Worm (Caenorhabditis elegans) whole organism, L4 larva: ENCODE measurements around the gene alh-2.

Experiments
- F49E8.2 ChIP-seq: sonication (generic microtip); optimal IDR thresholded peaks from 2 replicates; lab custom pipeline; 2016; ENCODE audit warnings: missing compliant biosample characterization, mild to moderate bottlenecking, missing genetic modification characterization, borderline replicate concordance
- ama-1 ChIP-seq: fragments of 150-350 bp; optimal IDR thresholded peaks from 2 replicates; lab custom pipeline; 2014; ENCODE audit warnings: inconsistent platforms, mixed read lengths
- dmd-9 ChIP-seq: fragments of 200-800 bp; sonication (Bioruptor generic); IDR thresholded peaks from 2 replicates; pipeline ENCODE4 v1.3.6; 2022; ENCODE audit warnings: missing genetic modification reagents, missing genetic modification characterization, missing compliant biosample characterization
- dpl-1 ChIP-seq: fragments of 150-350 bp; optimal IDR thresholded peaks from 2 replicates; lab custom pipeline; 2014; ENCODE audit warnings: missing biosample characterization, missing genetic modification reagents, missing genetic modification characterization
- gei-8 ChIP-seq: fragments of 200-800 bp; sonication (Bioruptor generic); optimal IDR thresholded peaks from 2 replicates; lab custom pipeline; 2018; ENCODE audit warnings: mild to moderate bottlenecking, missing genetic modification characterization, missing compliant biosample characterization
- lin-13 ChIP-seq: fragments of 150-350 bp; optimal IDR thresholded peaks from 2 replicates; lab custom pipeline; 2014; ENCODE audit warnings: missing biosample characterization, missing genetic modification reagents, missing genetic modification characterization
- lin-39 ChIP-seq: fragments of 150-350 bp; optimal IDR thresholded peaks from 2 replicates; lab custom pipeline; 2014; ENCODE audit warnings: missing biosample characterization, missing genetic modification reagents, missing genetic modification characterization
- madf-5 ChIP-seq, 2 experiments: fragments of 200-800 bp; sonication (Bioruptor generic); IDR thresholded peaks; 2 replicates each; pipeline ENCODE4 v1.3.6; 2022; ENCODE audit warnings: missing compliant biosample characterization in 2 of 2, missing genetic modification characterization in 2 of 2
- madf-9 ChIP-seq: fragments of 200-800 bp; sonication (Bioruptor generic); conservative IDR thresholded peaks from 2 replicates; pipeline ENCODE4 v1.3.6; 2022; ENCODE audit warnings: missing genetic modification reagents, missing genetic modification characterization, missing compliant biosample characterization
- mdl-1 ChIP-seq, 2 experiments: fragments of 150-350 bp in 1 of 2; sonication (generic microtip) in 1 of 2; optimal IDR thresholded peaks; 2 replicates each; lab custom pipeline; 2014 to 2017; ENCODE audit warnings: missing biosample characterization in 2 of 2, missing genetic modification characterization in 2 of 2
- nhr-77 ChIP-seq: fragments of 150-350 bp; optimal IDR thresholded peaks from 2 replicates; lab custom pipeline; 2014; ENCODE audit warnings: missing biosample characterization, missing genetic modification characterization
- unc-39 ChIP-seq: sonication (generic microtip); optimal IDR thresholded peaks from 2 replicates; lab custom pipeline; 2017; ENCODE audit warnings: missing biosample characterization, missing genetic modification characterization
- unc-62 ChIP-seq, 3 experiments: fragments of 150-350 bp in 1 of 3; sonication (generic microtip); optimal IDR thresholded peaks in 2 of 3; peaks in 1 of 3; 1 replicate in 1 of 3; 2 replicates in 2 of 3; lab custom pipeline; 2014 to 2017; ENCODE audit warnings: missing biosample characterization in 3 of 3, missing genetic modification characterization in 3 of 3, missing genetic modification reagents in 3 of 3, missing genotype in 1 of 3
- ztf-7 ChIP-seq: fragments of 150-350 bp; optimal IDR thresholded peaks from 2 replicates; lab custom pipeline; 2014; ENCODE audit warnings: missing biosample characterization, missing genetic modification characterization

ce11 chrV:1642768-1643167 is 1.2 kb upstream of the alh-2 start:
- TF ChIP-seq lin-13 (GFP tag; lab: Kevin White, UChicago) (no peak), unc-39 (tag; lab: Kevin White, UChicago) (no peak), lin-39 (tag; lab: Kevin White, UChicago) (no peak), dpl-1 (GFP tag; lab: Kevin White, UChicago) (no peak), F49E8.2 (tag; lab: Kevin White, UChicago) (no peak), gei-8 (GFP tag; lab: Kevin White, UChicago) (no peak), dmd-9 (GFP tag; lab: Robert Waterston, UW) (no peak), unc-62 (GFP tag; optimal IDR thresholded peaks at IDR 0.05 in 1 of 2; lab: Kevin White, UChicago) (no peak), unc-62 (tag; optimal IDR thresholded peaks at IDR 0.05; lab: Kevin White, UChicago) (no peak), mdl-1 (tag; optimal IDR thresholded peaks at IDR 0.05; lab: Kevin White, UChicago) (no peak), madf-5 (GFP tag; IDR thresholded peaks at IDR 0.05; lab: Robert Waterston, UW) (no peak), nhr-77 (tag; lab: Kevin White, UChicago) (no peak), ztf-7 (no peak), ama-1 (lab: Kevin White, UChicago) (no peak), madf-9 (GFP tag; lab: Robert Waterston, UW) (no peak)
